Fruit fly (Drosophila melanogaster): Measurements from ENCODE around the gene CG10154.

Gene CG10154

dm6 chr3L:13477453-13478184 is 40.7 kb upstream of the CG10154 start, which contains the start of gene stv:
Gene stv (plus strand): TSS chr3L:13477541.
- TF ChIP-seq rgr (GFP tag; optimal IDR thresholded peaks at IDR 0.05) = no peak
- TF ChIP-seq jim (GFP tag; optimal IDR thresholded peaks at IDR 0.05) = peak; percentile 73
- no peak for TF ChIP-seq Dif (GFP tag; optimal IDR thresholded peaks at IDR 0.05; ENCODE audit: partially characterized antibody)
- TF ChIP-seq Dfd (GFP tag; optimal IDR thresholded peaks at IDR 0.05) = peak; percentile 72
- peak; percentile 2 for TF ChIP-seq HLH106 (tag; optimal IDR thresholded peaks at IDR 0.05)
- no peak for TF ChIP-seq Myc (optimal IDR thresholded peaks at IDR 0.05)
- peak; percentile 12 for TF ChIP-seq h (GFP tag; optimal IDR thresholded peaks at IDR 0.05)
- TF ChIP-seq brk (GFP tag; optimal IDR thresholded peaks at IDR 0.05) = no peak
- no peak for TF ChIP-seq OdsH (GFP tag; optimal IDR thresholded peaks at IDR 0.05)
- no peak for TF ChIP-seq Rel (GFP tag; optimal IDR thresholded peaks at IDR 0.05)
- TF ChIP-seq Rel (tag; optimal IDR thresholded peaks at IDR 0.05) = peak; percentile 66

dm6 chr3L:13476566-13477452 is 39.9 kb upstream of the CG10154 start:
- TF ChIP-seq Dfd (GFP tag; optimal IDR thresholded peaks at IDR 0.05) (no peak), CG32264 (GFP tag; optimal IDR thresholded peaks at IDR 0.05) (peak; percentile 47), Hr83 (GFP tag; optimal IDR thresholded peaks at IDR 0.05; ENCODE audit: poor library complexity, severe bottlenecking) (peak; percentile 59), Vsx2 (GFP tag; optimal IDR thresholded peaks at IDR 0.05; ENCODE audit: partially characterized antibody) (peak; percentile 91), Hr78 (GFP tag; optimal IDR thresholded peaks at IDR 0.05) (no peak), Myc (optimal IDR thresholded peaks at IDR 0.05) (no peak), pan (optimal IDR thresholded peaks at IDR 0.05) (no peak), brk (GFP tag; optimal IDR thresholded peaks at IDR 0.05) (peak; percentile 71), N (GFP tag; optimal IDR thresholded peaks at IDR 0.05) (no peak), HLH106 (tag; optimal IDR thresholded peaks at IDR 0.05) (peak; percentile 86), fru (GFP tag; optimal IDR thresholded peaks at IDR 0.05) (peak; percentile 90), sv (GFP tag; optimal IDR thresholded peaks at IDR 0.05) (peak; percentile 77), woc (GFP tag; optimal IDR thresholded peaks at IDR 0.05) (peak; percentile 58), ey (GFP tag; optimal IDR thresholded peaks at IDR 0.05) (peak; percentile 88), Sp1 (GFP tag; optimal IDR thresholded peaks at IDR 0.05) (peak; percentile 86), tai (GFP tag; optimal IDR thresholded peaks at IDR 0.05) (no peak), Jra (GFP tag; optimal IDR thresholded peaks at IDR 0.05) (no peak), usp (GFP tag; optimal IDR thresholded peaks at IDR 0.05) (no peak), psq (GFP tag; optimal IDR thresholded peaks at IDR 0.05) (peak; percentile 87), rgr (GFP tag; optimal IDR thresholded peaks at IDR 0.05) (peak; percentile 90), CrebA (GFP tag; optimal IDR thresholded peaks at IDR 0.05; ENCODE audit: borderline replicate concordance) (no peak), Dif (GFP tag; optimal IDR thresholded peaks at IDR 0.05; ENCODE audit: partially characterized antibody) (peak; percentile 97), sage (GFP tag; optimal IDR thresholded peaks at IDR 0.05) (peak; percentile 34), h (GFP tag; optimal IDR thresholded peaks at IDR 0.05) (peak; percentile 93), Hnf4 (GFP tag; optimal IDR thresholded peaks at IDR 0.05) (peak; percentile 68), lola (GFP tag; optimal IDR thresholded peaks at IDR 0.05) (no peak), dmrt93B (GFP tag; optimal IDR thresholded peaks at IDR 0.05) (peak; percentile 80), foxo (GFP tag; optimal IDR thresholded peaks at IDR 0.05) (peak in 1 of 2 experiments; percentile 91), CG9705 (GFP tag; optimal IDR thresholded peaks at IDR 0.05) (no peak), Mio (GFP tag; optimal IDR thresholded peaks at IDR 0.05) (no peak), Abd-B (GFP tag; optimal IDR thresholded peaks at IDR 0.05) (no peak), dl (GFP tag; optimal IDR thresholded peaks at IDR 0.05; ENCODE audit: insufficient read depth in 1 of 2, partially characterized antibody in 2 of 2) (peak; percentile 91 to 95), br (GFP tag; optimal IDR thresholded peaks at IDR 0.05) (peak; percentile 83), OdsH (GFP tag; optimal IDR thresholded peaks at IDR 0.05) (peak; percentile 94)

Measured in whole organism, wandering third instar larva.